Worm (Caenorhabditis elegans) whole organism, young adult: Measurements from ENCODE around the gene F59B1.8.

Source experiments
- F57C9.4 ChIP-seq: sonication (generic microtip); optimal IDR thresholded peaks from 2 replicates; lab custom pipeline; 2017; ENCODE audit warnings: mild to moderate bottlenecking, missing genetic modification characterization, missing compliant biosample characterization
- Y53G8AR.9 ChIP-seq: fragments of 200-800 bp; sonication (Bioruptor generic); conservative IDR thresholded peaks from 2 replicates; pipeline ENCODE4 v1.3.6; 2022; ENCODE audit warnings: missing genetic modification reagents, missing genetic modification characterization, missing compliant biosample characterization
- Y95B8A.8 ChIP-seq: fragments of 200-800 bp; sonication (Bioruptor generic); IDR thresholded peaks from 2 replicates; pipeline ENCODE4 v1.3.6; 2022; ENCODE audit warnings: missing genetic modification reagents, missing genetic modification characterization, missing compliant biosample characterization
- ZK185.1 ChIP-seq: sonication (generic microtip); optimal IDR thresholded peaks from 2 replicates; lab custom pipeline; 2016; ENCODE audit warnings: mild to moderate bottlenecking, missing genetic modification characterization, missing compliant biosample characterization; ENCODE audit not compliant: poor library complexity, severe bottlenecking
- attf-3 ChIP-seq: fragments of 200-800 bp; sonication (Bioruptor generic); conservative IDR thresholded peaks from 2 replicates; pipeline ENCODE4 v1.3.6; 2022; ENCODE audit warnings: missing genetic modification reagents, missing genetic modification characterization, missing compliant biosample characterization
- bed-1 ChIP-seq: fragments of 200-800 bp; sonication (Bioruptor generic); IDR thresholded peaks from 2 replicates; pipeline ENCODE4 v1.3.6; 2022; ENCODE audit warnings: missing genetic modification reagents, missing genetic modification characterization, missing compliant biosample characterization
- dpl-1 ChIP-seq: fragments of 150-350 bp; optimal IDR thresholded peaks from 2 replicates; lab custom pipeline; 2014; ENCODE audit warnings: missing biosample characterization, missing genetic modification reagents, missing genetic modification characterization
- nhr-90 ChIP-seq: sonication (generic microtip); optimal IDR thresholded peaks from 2 replicates; lab custom pipeline; 2016; ENCODE audit warnings: missing genotype, mild to moderate bottlenecking, missing genetic modification characterization, missing compliant biosample characterization
- pha-4 ChIP-seq: fragments of 150-350 bp; sonication (generic microtip); optimal IDR thresholded peaks from 2 replicates; lab custom pipeline; 2014; ENCODE audit warnings: missing biosample characterization, missing genetic modification reagents, missing genetic modification characterization
- sea-2 ChIP-seq: fragments of 200-800 bp; sonication (Bioruptor generic); IDR thresholded peaks from 2 replicates; pipeline ENCODE4 v1.3.6; 2022; ENCODE audit warnings: missing genetic modification characterization, missing compliant biosample characterization
- snpc-1.1 ChIP-seq: sonication (generic microtip); optimal IDR thresholded peaks from 2 replicates; lab custom pipeline; 2017; ENCODE audit warnings: missing genetic modification characterization, mild to moderate bottlenecking, missing compliant biosample characterization, antibody characterized with exemption, moderate library complexity, missing genotype, missing genetic modification reagents; ENCODE audit not compliant: insufficient read depth
- ztf-25 ChIP-seq: fragments of 200-800 bp; sonication (Bioruptor generic); IDR thresholded peaks from 2 replicates; pipeline ENCODE4 v1.3.6; 2022; ENCODE audit warnings: missing genetic modification reagents, missing genetic modification characterization, missing compliant biosample characterization

ce11 chrV:3677212-3677611 is 33.2 kb upstream of the F59B1.8 start:
- no peak for TF ChIP-seq bed-1
- no peak for TF ChIP-seq ztf-25 (GFP tag; lab: Robert Waterston, UW)
- TF ChIP-seq Y53G8AR.9 = no peak
- TF ChIP-seq nhr-90 = no peak
- no peak for TF ChIP-seq attf-3 (GFP tag; lab: Robert Waterston, UW)
- no peak for TF ChIP-seq F57C9.4 (tag; lab: Kevin White, UChicago)
- no peak for TF ChIP-seq pha-4 (tag; lab: Kevin White, UChicago)
- TF ChIP-seq dpl-1 (GFP tag; lab: Kevin White, UChicago) = no peak
- TF ChIP-seq sea-2 = no peak
- no peak for TF ChIP-seq Y95B8A.8 (GFP tag; lab: Robert Waterston, UW)
- no peak for TF ChIP-seq ZK185.1 (tag; lab: Kevin White, UChicago)
- TF ChIP-seq snpc-1.1 (tag; lab: Kevin White, UChicago) = no peak
